Worm (Caenorhabditis elegans): Measurements from ENCODE around the gene T01C4.8.

ce11 chrV:7087340-7087739, 42.0 kb downstream of the T01C4.8 start:
- TF ChIP-seq pag-3 (tag; optimal IDR thresholded peaks at IDR 0.05; ENCODE audit: borderline replicate concordance) (no peak), pha-4 (tag; optimal IDR thresholded peaks at IDR 0.05) (no peak), ceh-6 (GFP tag; optimal IDR thresholded peaks at IDR 0.05) (no peak), ceh-30 (tag; optimal IDR thresholded peaks at IDR 0.05) (no peak)

All from whole organism, late embryonic.